Worm (Caenorhabditis elegans): ENCODE data around the gene ZK686.5.

Gene ZK686.5

DNA sequence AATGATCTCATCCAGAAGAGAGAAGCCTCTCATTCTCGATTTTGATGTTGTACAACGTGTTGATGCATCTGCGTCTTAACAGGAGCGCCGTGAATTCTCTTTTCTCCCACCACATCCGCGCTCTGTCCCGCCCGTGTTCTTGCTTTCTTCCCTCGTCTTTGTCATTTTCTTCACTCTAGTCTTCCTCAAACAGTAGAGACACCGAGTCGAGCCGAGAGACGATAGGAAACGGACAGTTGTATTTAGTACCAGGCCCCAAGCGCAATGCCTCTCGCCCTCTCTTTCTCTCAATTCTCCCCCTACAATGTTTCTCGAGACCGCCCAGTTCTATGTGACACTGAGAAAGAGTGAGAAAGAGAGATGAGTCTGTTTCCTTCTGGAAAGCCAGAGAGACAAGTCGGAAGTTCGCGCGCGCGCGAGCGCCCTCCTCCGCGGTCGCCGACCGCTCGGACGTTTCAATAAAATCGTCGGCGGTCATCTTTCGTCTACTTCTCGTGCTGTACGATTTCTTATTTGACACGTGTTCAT lies 37.7 kb downstream of the ZK686.5 start, which contains the start of gene ZK112.4:
TSS of gene ZK112.4 (minus strand) at position 478 of the 528 bp plus-strand sequence.
- TF ChIP-seq unc-62 (GFP tag; optimal IDR thresholded peaks at IDR 0.05) (peak; percentile 55), egl-5 (tag; optimal IDR thresholded peaks at IDR 0.05) (no peak), lin-39 (tag; optimal IDR thresholded peaks at IDR 0.05) (peak; percentile 79), nfya-1 (tag; optimal IDR thresholded peaks at IDR 0.05; ENCODE audit: insufficient read depth) (peak; percentile 83), nhr-237 (tag; optimal IDR thresholded peaks at IDR 0.05) (no peak), nhr-43 (tag; optimal IDR thresholded peaks at IDR 0.05; ENCODE audit: poor library complexity, severe bottlenecking) (peak; percentile 59), nhr-67 (tag; optimal IDR thresholded peaks at IDR 0.05) (no peak), ceh-28 (tag; optimal IDR thresholded peaks at IDR 0.05) (peak; percentile 48), jun-1 (tag; optimal IDR thresholded peaks at IDR 0.05) (peak; percentile 62), nhr-25 (tag; optimal IDR thresholded peaks at IDR 0.05) (peak; percentile 18), R02D3.7 (tag; optimal IDR thresholded peaks at IDR 0.05) (peak; percentile 15), elt-2 (tag; optimal IDR thresholded peaks at IDR 0.05) (no peak), mdl-1 (tag; optimal IDR thresholded peaks at IDR 0.05) (peak; percentile 65), ama-1 (optimal IDR thresholded peaks at IDR 0.05) (peak; percentile 81), pha-4 (tag; optimal IDR thresholded peaks at IDR 0.05) (peak; percentile 80), hmg-11 (tag; optimal IDR thresholded peaks at IDR 0.05) (peak; percentile 38), lin-15B (tag; optimal IDR thresholded peaks at IDR 0.05) (peak; percentile 61), skn-1 (tag; optimal IDR thresholded peaks at IDR 0.05) (no peak), pqm-1 (tag; optimal IDR thresholded peaks at IDR 0.05) (no peak), nhr-23 (tag; optimal IDR thresholded peaks at IDR 0.05) (peak; percentile 83), nhr-11 (tag; optimal IDR thresholded peaks at IDR 0.05) (peak; percentile 69), fkh-10 (GFP tag; optimal IDR thresholded peaks at IDR 0.05) (peak; percentile 16), eor-1 (tag; optimal IDR thresholded peaks at IDR 0.05) (no peak)

- no peak for TF ChIP-seq aly-2 (tag; optimal IDR thresholded peaks at IDR 0.05)
- TF ChIP-seq lin-39 (tag; optimal IDR thresholded peaks at IDR 0.05): peak; percentile 53
- no peak for TF ChIP-seq ztf-11 (tag; optimal IDR thresholded peaks at IDR 0.05)
- peak; percentile 55 for TF ChIP-seq egl-5 (tag; optimal IDR thresholded peaks at IDR 0.05)
- no peak for TF ChIP-seq ceh-28 (tag; optimal IDR thresholded peaks at IDR 0.05)
These were observed 38.3 kb downstream of the ZK686.5 start for ce11 chrIII:7729062-7729461.

ce11 chrIII:7728494-7728893 lies 38.8 kb downstream of the ZK686.5 start:
- no peak for TF ChIP-seq tbx-2 (tag; optimal IDR thresholded peaks at IDR 0.05)
- TF ChIP-seq ceh-28 (tag; optimal IDR thresholded peaks at IDR 0.05): peak; percentile 39
- TF ChIP-seq hmg-11 (tag; optimal IDR thresholded peaks at IDR 0.05): peak; percentile 34
- TF ChIP-seq unc-39 (tag; optimal IDR thresholded peaks at IDR 0.05): no peak
- peak in 1 of 3 experiments; percentile 80 for TF ChIP-seq elt-3 (tag; optimal IDR thresholded peaks at IDR 0.05)
- TF ChIP-seq pqm-1 (tag; optimal IDR thresholded peaks at IDR 0.05): peak; percentile 49
- TF ChIP-seq nhr-28 (tag; optimal IDR thresholded peaks at IDR 0.05): no peak
- peak; percentile 72 for TF ChIP-seq pha-4 (tag; optimal IDR thresholded peaks at IDR 0.05)
- no peak for TF ChIP-seq nhr-11 (tag; optimal IDR thresholded peaks at IDR 0.05)
- peak; percentile 24 for TF ChIP-seq lin-39 (tag; optimal IDR thresholded peaks at IDR 0.05)
- TF ChIP-seq jun-1 (tag; optimal IDR thresholded peaks at IDR 0.05): no peak
- TF ChIP-seq lin-15B (tag; optimal IDR thresholded peaks at IDR 0.05): peak; percentile 41
- peak; percentile 59 for TF ChIP-seq skn-1 (tag; optimal IDR thresholded peaks at IDR 0.05)
- TF ChIP-seq ztf-11 (tag; optimal IDR thresholded peaks at IDR 0.05): no peak
- TF ChIP-seq nfya-1 (tag; optimal IDR thresholded peaks at IDR 0.05; ENCODE audit: insufficient read depth): peak; percentile 74
- peak; percentile 25 for TF ChIP-seq lsy-12 (tag; optimal IDR thresholded peaks at IDR 0.05)
- TF ChIP-seq mdl-1 (tag; optimal IDR thresholded peaks at IDR 0.05): no peak
- peak; percentile 62 for TF ChIP-seq nhr-43 (tag; optimal IDR thresholded peaks at IDR 0.05; ENCODE audit: poor library complexity, severe bottlenecking)
- TF ChIP-seq egl-5 (tag; optimal IDR thresholded peaks at IDR 0.05): peak; percentile 13
- TF ChIP-seq daf-12 (tag; optimal IDR thresholded peaks at IDR 0.05): no peak
- TF ChIP-seq nhr-23 (tag; optimal IDR thresholded peaks at IDR 0.05): peak; percentile 86
- no peak for TF ChIP-seq fkh-2 (tag; optimal IDR thresholded peaks at IDR 0.05)
- peak; percentile 11 for TF ChIP-seq R02D3.7 (tag; optimal IDR thresholded peaks at IDR 0.05)
- peak; percentile 51 for TF ChIP-seq ama-1 (optimal IDR thresholded peaks at IDR 0.05)
- peak; percentile 75 for TF ChIP-seq nhr-25 (tag; optimal IDR thresholded peaks at IDR 0.05)
- TF ChIP-seq elt-2 (tag; optimal IDR thresholded peaks at IDR 0.05): peak; percentile 88
- no peak for TF ChIP-seq ceh-9 (tag; optimal IDR thresholded peaks at IDR 0.05)
- no peak for TF ChIP-seq fkh-10 (GFP tag; optimal IDR thresholded peaks at IDR 0.05)
- no peak for TF ChIP-seq aly-2 (tag; optimal IDR thresholded peaks at IDR 0.05)
- no peak for TF ChIP-seq zag-1 (tag; optimal IDR thresholded peaks at IDR 0.05)
- TF ChIP-seq nhr-237 (tag; optimal IDR thresholded peaks at IDR 0.05): no peak
- TF ChIP-seq nhr-77 (tag; optimal IDR thresholded peaks at IDR 0.05): no peak
- no peak for TF ChIP-seq nhr-76 (tag; optimal IDR thresholded peaks at IDR 0.05)
- peak; percentile 17 for TF ChIP-seq unc-62 (GFP tag; optimal IDR thresholded peaks at IDR 0.05)
- TF ChIP-seq ztf-4 (tag; optimal IDR thresholded peaks at IDR 0.05): no peak
- no peak for TF ChIP-seq eor-1 (tag; optimal IDR thresholded peaks at IDR 0.05)
- no peak for TF ChIP-seq fos-1 (tag; optimal IDR thresholded peaks at IDR 0.05)

Data from whole organism, L3 larva.